Worm (Caenorhabditis elegans) whole organism, mixed stage, embryonic: ENCODE data around the gene srr-8.

Experiments used
- M03D4.4 ChIP-seq: sonication (generic microtip); optimal IDR thresholded peaks from 2 replicates; lab custom pipeline; 2017; ENCODE audit warnings: mild to moderate bottlenecking, missing genetic modification characterization, missing compliant biosample characterization
- bed-3 ChIP-seq: fragments of 200-800 bp; sonication (Bioruptor generic); optimal IDR thresholded peaks from 3 replicates; lab custom pipeline; 2018; ENCODE audit warnings: mild to moderate bottlenecking, missing genetic modification characterization, moderate library complexity, missing compliant biosample characterization
- blmp-1 ChIP-seq: fragments of 150-350 bp; optimal IDR thresholded peaks from 2 replicates; lab custom pipeline; 2014; ENCODE audit warnings: missing biosample characterization, missing genetic modification characterization
- ceh-43 ChIP-seq: fragments of 200-800 bp; sonication (Bioruptor generic); optimal IDR thresholded peaks from 2 replicates; lab custom pipeline; 2018; ENCODE audit warnings: mild to moderate bottlenecking, missing genetic modification characterization, moderate library complexity, missing compliant biosample characterization
- ceh-83 ChIP-seq: fragments of 200-800 bp; sonication (Bioruptor generic); optimal IDR thresholded peaks from 2 replicates; lab custom pipeline; 2018; ENCODE audit warnings: mild to moderate bottlenecking, missing genetic modification characterization, missing compliant biosample characterization
- ces-1 ChIP-seq: fragments of 150-350 bp; optimal IDR thresholded peaks from 2 replicates; lab custom pipeline; 2014; ENCODE audit warnings: missing biosample characterization, missing genetic modification reagents, missing genetic modification characterization
- cnd-1 ChIP-seq: fragments of 200-800 bp; sonication (Bioruptor generic); optimal IDR thresholded peaks from 2 replicates; lab custom pipeline; 2018; ENCODE audit warnings: mild to moderate bottlenecking, missing genetic modification characterization, missing compliant biosample characterization
- drap-1 ChIP-seq: fragments of 200-800 bp; sonication (Bioruptor generic); optimal IDR thresholded peaks from 3 replicates; lab custom pipeline; 2018; ENCODE audit warnings: mild to moderate bottlenecking, missing genetic modification characterization, missing compliant biosample characterization
- elt-1 ChIP-seq: sonication (generic microtip); optimal IDR thresholded peaks from 2 replicates; lab custom pipeline; 2017; ENCODE audit warnings: missing genetic modification characterization, mild to moderate bottlenecking, missing compliant biosample characterization, antibody characterized with exemption, moderate library complexity, borderline replicate concordance; ENCODE audit not compliant: insufficient read depth
- flh-1 ChIP-seq: fragments of 200-800 bp; sonication (Bioruptor generic); optimal IDR thresholded peaks from 2 replicates; lab custom pipeline; 2018; ENCODE audit warnings: mild to moderate bottlenecking, missing genetic modification characterization, moderate library complexity, missing compliant biosample characterization
- ham-2 ChIP-seq: fragments of 200-800 bp; sonication (Bioruptor generic); optimal IDR thresholded peaks from 2 replicates; lab custom pipeline; 2018; ENCODE audit warnings: mild to moderate bottlenecking, missing genetic modification characterization, missing compliant biosample characterization
- hlh-1 ChIP-seq: fragments of 150-350 bp; optimal IDR thresholded peaks from 2 replicates; lab custom pipeline; 2014; ENCODE audit warnings: missing biosample characterization, missing genetic modification reagents, missing genetic modification characterization
- lin-13 ChIP-seq: fragments of 150-350 bp; optimal IDR thresholded peaks from 2 replicates; lab custom pipeline; 2014; ENCODE audit warnings: missing biosample characterization, missing genetic modification characterization
- lsy-2 ChIP-seq: fragments of 150-350 bp; optimal IDR thresholded peaks from 2 replicates; lab custom pipeline; 2014; ENCODE audit warnings: missing biosample characterization, missing genetic modification characterization
- mab-5 ChIP-seq: fragments of 150-350 bp; optimal IDR thresholded peaks from 2 replicates; lab custom pipeline; 2014; ENCODE audit warnings: missing biosample characterization, missing genetic modification characterization
- mep-1 ChIP-seq: fragments of 150-350 bp; optimal IDR thresholded peaks from 2 replicates; lab custom pipeline; 2017; ENCODE audit warnings: missing biosample characterization, missing genetic modification reagents, missing genetic modification characterization, inconsistent platforms
- mls-2 ChIP-seq: sonication (generic microtip); optimal IDR thresholded peaks from 2 replicates; lab custom pipeline; 2016; ENCODE audit warnings: mild to moderate bottlenecking, missing genetic modification characterization, moderate library complexity, missing compliant biosample characterization
- nhr-12 ChIP-seq: fragments of 150-350 bp; optimal IDR thresholded peaks from 2 replicates; lab custom pipeline; 2014; ENCODE audit warnings: missing biosample characterization, missing genetic modification characterization
- nhr-2 ChIP-seq: fragments of 150-350 bp; optimal IDR thresholded peaks from 2 replicates; lab custom pipeline; 2014; ENCODE audit warnings: missing biosample characterization, missing genetic modification characterization
- nhr-237 ChIP-seq: fragments of 150-350 bp; optimal IDR thresholded peaks from 2 replicates; lab custom pipeline; 2014; ENCODE audit warnings: missing biosample characterization, missing genetic modification characterization
- nhr-28 ChIP-seq: fragments of 150-350 bp; optimal IDR thresholded peaks from 2 replicates; lab custom pipeline; 2014; ENCODE audit warnings: missing biosample characterization, missing genetic modification characterization
- nhr-76 ChIP-seq: sonication (generic microtip); optimal IDR thresholded peaks from 2 replicates; lab custom pipeline; 2017; ENCODE audit warnings: missing biosample characterization, missing genetic modification characterization
- pha-4 ChIP-seq: fragments of 150-350 bp; optimal IDR thresholded peaks from 2 replicates; lab custom pipeline; 2018; ENCODE audit warnings: missing biosample characterization, missing genetic modification reagents, missing genetic modification characterization
- sem-2 ChIP-seq: fragments of 200-800 bp; sonication (Bioruptor generic); optimal IDR thresholded peaks from 2 replicates; lab custom pipeline; 2018; ENCODE audit warnings: mild to moderate bottlenecking, missing genetic modification characterization, missing compliant biosample characterization
- snpc-4 ChIP-seq: fragments of 150-350 bp; optimal IDR thresholded peaks from 2 replicates; lab custom pipeline; 2014; ENCODE audit warnings: missing biosample characterization, missing genetic modification characterization
- sptf-1 ChIP-seq: sonication (generic microtip); optimal IDR thresholded peaks from 2 replicates; lab custom pipeline; 2017; ENCODE audit warnings: mild to moderate bottlenecking, missing genetic modification characterization, moderate library complexity, missing compliant biosample characterization
- tbx-8 ChIP-seq: fragments of 200-800 bp; sonication (Bioruptor generic); optimal IDR thresholded peaks from 2 replicates; lab custom pipeline; 2018; ENCODE audit warnings: mild to moderate bottlenecking, missing genetic modification characterization, moderate library complexity, missing compliant biosample characterization
- unc-120 ChIP-seq: sonication (generic microtip); optimal IDR thresholded peaks from 2 replicates; lab custom pipeline; 2017; ENCODE audit warnings: missing genetic modification characterization, missing compliant biosample characterization; ENCODE audit not compliant: poor library complexity, severe bottlenecking
- unc-39 ChIP-seq: fragments of 150-350 bp; optimal IDR thresholded peaks from 2 replicates; lab custom pipeline; 2014; ENCODE audit warnings: missing biosample characterization, missing genetic modification characterization
- unc-62 ChIP-seq: fragments of 150-350 bp; optimal IDR thresholded peaks from 2 replicates; lab custom pipeline; 2014; ENCODE audit warnings: missing biosample characterization, missing genetic modification reagents, missing genetic modification characterization
- zip-8 ChIP-seq: fragments of 150-350 bp; optimal IDR thresholded peaks from 2 replicates; lab custom pipeline; 2014; ENCODE audit warnings: missing biosample characterization, missing genetic modification characterization
- ztf-11 ChIP-seq: fragments of 150-350 bp; optimal IDR thresholded peaks from 2 replicates; lab custom pipeline; 2014; ENCODE audit warnings: missing biosample characterization, missing genetic modification characterization

Gene srr-8

DNA sequence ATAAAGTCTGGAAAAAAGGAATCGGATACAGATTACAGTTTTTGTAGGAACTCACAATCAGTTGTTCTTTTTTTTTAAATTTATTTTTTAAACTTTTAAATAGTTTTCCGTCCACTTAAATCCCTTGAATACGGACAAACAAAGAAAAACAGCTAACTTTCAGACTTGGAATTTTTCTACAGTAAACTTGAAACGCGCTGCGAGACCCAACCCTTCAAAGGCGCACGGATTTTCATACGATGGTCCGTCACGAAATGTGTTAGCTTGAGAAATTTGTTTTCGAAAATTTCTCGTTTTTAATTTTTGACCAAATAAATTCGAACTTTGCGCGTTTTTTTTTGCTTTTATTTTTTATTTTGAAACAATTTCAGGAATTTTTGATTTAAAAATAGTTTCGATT, 45.1 kb downstream of the srr-8 start:
- TF ChIP-seq nhr-2 (tag; lab: Kevin White, UChicago) (no peak), hlh-1 (tag; lab: Kevin White, UChicago) (no peak), nhr-12 (tag; lab: Kevin White, UChicago) (no peak), mep-1 (no peak), pha-4 (no peak), cnd-1 (tag; lab: Kevin White, UChicago) (no peak), drap-1 (no peak), lin-13 (tag; lab: Kevin White, UChicago) (no peak), mab-5 (tag; lab: Kevin White, UChicago) (no peak), nhr-28 (no peak), unc-39 (no peak), sptf-1 (tag; lab: Kevin White, UChicago) (no peak), blmp-1 (tag; lab: Kevin White, UChicago) (no peak), zip-8 (tag; lab: Kevin White, UChicago) (no peak), mls-2 (no peak), ceh-43 (no peak), tbx-8 (GFP tag; lab: Kevin White, UChicago) (no peak), sem-2 (no peak), ceh-83 (GFP tag; lab: Kevin White, UChicago) (no peak), M03D4.4 (tag; lab: Kevin White, UChicago) (no peak)

DNA sequence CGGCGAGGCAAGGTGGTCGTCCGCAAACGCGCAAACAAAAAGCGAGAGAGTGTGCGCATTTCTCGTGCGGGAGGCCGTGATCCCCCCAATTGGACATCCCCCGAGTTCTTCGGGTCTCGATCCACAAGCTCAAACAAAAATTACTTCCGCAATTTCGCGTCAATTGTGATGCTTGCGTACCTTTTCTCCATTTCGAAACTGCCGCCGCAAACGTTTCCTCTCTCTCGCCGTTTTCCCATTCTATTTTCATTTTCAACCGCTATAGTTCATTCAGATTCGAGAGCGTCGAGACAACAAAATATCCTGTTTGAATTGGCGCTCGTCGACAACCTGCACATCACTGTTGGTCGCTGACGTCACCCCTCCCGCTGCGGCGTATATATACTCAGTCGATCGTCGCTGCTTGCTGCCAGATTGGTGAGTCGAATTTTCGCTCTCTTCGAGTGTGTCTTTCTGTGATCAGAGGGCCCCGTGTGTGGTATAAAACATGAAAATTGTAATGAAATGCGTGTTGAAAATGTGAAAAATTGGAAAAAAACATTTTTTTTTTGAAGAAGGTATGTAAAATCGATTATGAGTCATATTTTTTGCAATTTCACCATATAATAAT, 48.0 kb downstream of the srr-8 start, which contains the start of the genes pqn-51 and K11D12.14:
Gene pqn-51 (plus strand): TSS at position 275 of the 610 bp plus-strand sequence.
Gene K11D12.14 (plus strand): TSS at position 304 of the 610 bp plus-strand sequence.
- peak; percentile 92 for TF ChIP-seq nhr-237 (tag; lab: Kevin White, UChicago)
- TF ChIP-seq cnd-1 (tag; lab: Kevin White, UChicago): no peak
- peak; percentile 42 for TF ChIP-seq pha-4
- TF ChIP-seq ceh-43: no peak
- TF ChIP-seq elt-1: no peak
- TF ChIP-seq sptf-1 (tag; lab: Kevin White, UChicago): peak; percentile 28
- TF ChIP-seq lin-13 (tag; lab: Kevin White, UChicago): peak; percentile 42
- TF ChIP-seq blmp-1 (tag; lab: Kevin White, UChicago): peak; percentile 88
- peak; percentile 10 for TF ChIP-seq ztf-11 (tag; lab: Kevin White, UChicago)
- no peak for TF ChIP-seq mab-5 (tag; lab: Kevin White, UChicago)
- peak; percentile 61 for TF ChIP-seq drap-1
- no peak for TF ChIP-seq ham-2
- TF ChIP-seq unc-120 (tag; lab: Kevin White, UChicago): peak; percentile 95
- TF ChIP-seq unc-62: peak; percentile 73
- peak; percentile 53 for TF ChIP-seq hlh-1 (tag; lab: Kevin White, UChicago)
- TF ChIP-seq ces-1 (GFP tag; lab: Kevin White, UChicago): peak; percentile 87
- no peak for TF ChIP-seq nhr-12 (tag; lab: Kevin White, UChicago)
- no peak for TF ChIP-seq nhr-76 (tag; lab: Kevin White, UChicago)
- no peak for TF ChIP-seq ceh-83 (GFP tag; lab: Kevin White, UChicago)
- TF ChIP-seq bed-3 (GFP tag; lab: Kevin White, UChicago): peak; percentile 35
- no peak for TF ChIP-seq snpc-4
- TF ChIP-seq sem-2: no peak
- peak; percentile 3 for TF ChIP-seq mep-1
- TF ChIP-seq tbx-8 (GFP tag; lab: Kevin White, UChicago): peak; percentile 37
- TF ChIP-seq lsy-2 (tag; lab: Kevin White, UChicago): peak; percentile 63

DNA sequence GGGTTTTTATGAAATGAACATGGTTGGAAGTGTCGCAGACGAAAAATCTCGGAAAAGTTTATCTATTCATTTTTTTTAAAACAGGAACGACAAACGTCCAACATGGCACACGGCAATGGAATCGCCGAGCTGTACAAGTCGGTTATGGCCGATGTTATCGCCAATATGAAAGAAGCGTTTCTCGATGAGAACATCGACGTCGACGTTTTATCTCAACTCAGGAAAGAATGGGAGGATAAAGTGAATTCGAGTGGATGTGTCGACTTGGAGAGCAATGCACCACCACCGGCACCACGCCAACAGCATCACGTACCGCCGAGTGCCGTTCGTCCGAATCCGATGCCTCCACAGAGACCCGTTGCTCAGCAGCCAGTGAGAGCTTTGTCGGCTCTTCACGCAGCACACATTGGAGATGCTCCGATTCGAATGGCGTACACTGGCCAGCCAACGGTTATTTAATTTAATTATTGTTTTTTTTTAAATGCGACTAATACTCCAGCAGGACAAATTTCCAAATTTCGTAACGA, 48.6 kb downstream of the srr-8 start:
- TF ChIP-seq sem-2 (no peak), lin-13 (tag; lab: Kevin White, UChicago) (no peak), lsy-2 (tag; lab: Kevin White, UChicago) (no peak), mab-5 (tag; lab: Kevin White, UChicago) (no peak), cnd-1 (tag; lab: Kevin White, UChicago) (no peak), flh-1 (no peak), blmp-1 (tag; lab: Kevin White, UChicago) (no peak), ceh-83 (GFP tag; lab: Kevin White, UChicago) (no peak)

DNA sequence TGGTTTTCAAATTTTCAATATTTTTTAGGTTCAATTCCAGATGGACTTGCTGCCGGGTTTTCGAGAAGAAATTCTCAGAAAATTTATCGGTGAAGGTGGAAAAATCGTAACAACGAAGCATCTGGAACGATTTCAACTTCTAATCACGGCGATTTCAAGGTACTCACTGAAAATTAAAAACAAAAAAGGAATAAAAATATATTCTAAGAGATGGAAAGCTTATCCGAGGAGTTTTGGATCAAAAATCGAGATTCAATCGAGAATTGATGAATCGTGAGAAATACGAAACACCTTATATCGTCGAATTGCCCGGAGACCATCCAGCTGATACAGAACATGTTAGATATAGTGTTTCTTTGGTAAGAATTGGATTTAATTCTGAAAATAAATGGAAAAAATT, 50.7 kb downstream of the srr-8 start, which contains the start of gene K11D12.12:
Gene K11D12.12 (plus strand): TSS at position 29 of the 400 bp plus-strand sequence.
- TF ChIP-seq nhr-28: no peak
- TF ChIP-seq lsy-2 (tag; lab: Kevin White, UChicago): no peak
- TF ChIP-seq bed-3 (GFP tag; lab: Kevin White, UChicago): no peak
- TF ChIP-seq ceh-43: no peak
- TF ChIP-seq zip-8 (tag; lab: Kevin White, UChicago): no peak
- TF ChIP-seq nhr-12 (tag; lab: Kevin White, UChicago): no peak
- no peak for TF ChIP-seq blmp-1 (tag; lab: Kevin White, UChicago)
- no peak for TF ChIP-seq mab-5 (tag; lab: Kevin White, UChicago)
- TF ChIP-seq hlh-1 (tag; lab: Kevin White, UChicago): no peak
- no peak for TF ChIP-seq ham-2
- TF ChIP-seq nhr-237 (tag; lab: Kevin White, UChicago): no peak
